Worm (Caenorhabditis elegans): ENCODE data around the gene maa-1.

maa-1 gene

DNA sequence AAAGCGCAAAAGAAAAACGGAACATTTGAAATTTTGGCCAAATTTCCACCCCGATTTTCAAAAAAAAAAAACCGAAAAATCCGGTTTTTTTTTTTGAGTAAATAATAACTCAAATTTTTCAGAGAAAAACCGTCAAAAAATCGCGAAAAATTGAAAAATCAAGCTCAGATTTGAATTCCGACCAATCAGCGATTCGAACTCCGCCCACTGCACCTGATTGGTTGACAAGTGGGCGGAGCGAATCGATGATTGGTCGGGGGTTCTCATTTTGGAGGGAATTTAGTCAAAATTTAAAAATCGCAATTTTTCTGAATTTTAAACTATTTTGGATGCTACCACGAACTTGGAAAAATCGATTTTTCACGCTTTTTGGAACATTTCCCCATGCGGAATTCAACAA is 6.7 kb upstream of the maa-1 start:
- TF ChIP-seq aly-1 (tag; optimal IDR thresholded peaks at IDR 0.05) (no peak), ceh-36 (tag; optimal IDR thresholded peaks at IDR 0.05) (no peak), hnd-1 (tag; optimal IDR thresholded peaks at IDR 0.05) (no peak), tra-4 (tag; optimal IDR thresholded peaks at IDR 0.05) (no peak), scrt-1 (GFP tag; IDR thresholded peaks at IDR 0.05) (no peak), pes-1 (GFP tag; IDR thresholded peaks at IDR 0.05) (no peak), hmg-4 (GFP tag; optimal IDR thresholded peaks at IDR 0.05) (no peak), B0310.2 (tag; optimal IDR thresholded peaks at IDR 0.05) (no peak)

DNA sequence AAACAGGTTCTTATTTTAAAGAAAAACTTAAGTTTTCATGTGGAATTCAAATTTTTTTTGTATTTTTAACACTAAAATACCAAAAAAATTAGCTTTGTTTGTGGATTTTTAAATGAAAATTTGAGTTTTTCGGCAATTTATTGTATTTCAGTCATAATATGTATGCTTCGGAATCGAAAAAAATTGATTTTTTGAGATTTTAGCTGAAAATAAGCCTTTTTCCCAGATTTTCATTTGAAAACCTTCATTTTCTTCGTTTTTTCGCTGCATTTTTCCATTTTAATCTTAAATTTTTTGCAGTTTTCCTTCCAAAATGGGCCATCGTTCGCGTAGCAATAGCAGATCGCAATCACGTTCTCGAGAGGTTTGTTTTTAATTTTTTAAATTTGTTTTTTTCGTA is 3.8 kb upstream of the maa-1 start, which contains the start of gene rsp-8:
TSS of gene rsp-8 (plus strand) at position 301 of the 400 bp plus-strand sequence.
- no peak for TF ChIP-seq sea-1 (GFP tag; conservative IDR thresholded peaks at IDR 0.05)
- no peak for TF ChIP-seq scrt-1 (GFP tag; IDR thresholded peaks at IDR 0.05)
- no peak for TF ChIP-seq hmbx-1 (tag; optimal IDR thresholded peaks at IDR 0.05)
- TF ChIP-seq tbx-11 (GFP tag; IDR thresholded peaks at IDR 0.05) = no peak
- no peak for TF ChIP-seq ets-7 (tag; optimal IDR thresholded peaks at IDR 0.05)
- TF ChIP-seq pes-1 (GFP tag; IDR thresholded peaks at IDR 0.05) = no peak
- no peak for TF ChIP-seq hmg-4 (GFP tag; optimal IDR thresholded peaks at IDR 0.05)
- TF ChIP-seq B0310.2 (tag; optimal IDR thresholded peaks at IDR 0.05) = no peak
- no peak for TF ChIP-seq tbx-37 (GFP tag; conservative IDR thresholded peaks at IDR 0.05)
- TF ChIP-seq ama-1 (optimal IDR thresholded peaks at IDR 0.05) = no peak
- no peak for TF ChIP-seq hnd-1 (tag; optimal IDR thresholded peaks at IDR 0.05)

DNA sequence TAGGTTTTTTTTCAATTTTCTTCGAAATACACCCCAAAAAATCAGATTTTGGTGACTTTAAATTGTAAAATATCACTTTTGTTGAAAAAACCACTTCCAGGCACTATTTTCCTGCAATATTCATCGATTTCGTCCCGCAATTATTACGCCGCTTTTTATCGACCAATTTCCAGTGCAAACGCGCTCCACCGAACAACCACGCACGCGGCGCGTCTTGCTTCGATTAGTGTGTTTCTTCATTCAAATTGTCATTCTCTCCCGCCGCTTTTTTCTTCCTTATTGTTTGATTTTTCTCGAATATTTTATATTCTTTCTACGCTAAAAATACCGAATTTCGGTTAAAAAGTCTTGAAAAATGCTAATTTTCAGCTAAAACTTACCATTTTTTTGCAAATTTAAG is 3.3 kb upstream of the maa-1 start:
- TF ChIP-seq ama-1 (optimal IDR thresholded peaks at IDR 0.05) (no peak), scrt-1 (GFP tag; IDR thresholded peaks at IDR 0.05) (no peak), hmg-4 (GFP tag; optimal IDR thresholded peaks at IDR 0.05) (peak; percentile 8), pes-1 (GFP tag; IDR thresholded peaks at IDR 0.05) (peak; percentile 26; the same call in 1 of the 2 replicates), tbx-37 (GFP tag; conservative IDR thresholded peaks at IDR 0.05) (no peak), B0310.2 (tag; optimal IDR thresholded peaks at IDR 0.05) (no peak), tbx-11 (GFP tag; IDR thresholded peaks at IDR 0.05) (0 out of 2 replicates have a peak, but pooled peaks have one; percentile 10), F13C5.2 (tag; optimal IDR thresholded peaks at IDR 0.05) (peak; percentile 10), ceh-36 (tag; optimal IDR thresholded peaks at IDR 0.05) (no peak), ets-7 (tag; optimal IDR thresholded peaks at IDR 0.05) (no peak), hmbx-1 (tag; optimal IDR thresholded peaks at IDR 0.05) (no peak), ceh-13 (GFP tag; optimal IDR thresholded peaks at IDR 0.05) (no peak), flt-1 (GFP tag; IDR thresholded peaks at IDR 0.05) (0 out of 2 replicates have a peak, but pooled peaks have one; percentile 32), aly-1 (tag; optimal IDR thresholded peaks at IDR 0.05) (no peak), hnd-1 (tag; optimal IDR thresholded peaks at IDR 0.05) (no peak), tra-4 (tag; optimal IDR thresholded peaks at IDR 0.05) (no peak), sea-1 (GFP tag; conservative IDR thresholded peaks at IDR 0.05) (0 out of 2 replicates have a peak, but pooled peaks have one; percentile 45)

DNA sequence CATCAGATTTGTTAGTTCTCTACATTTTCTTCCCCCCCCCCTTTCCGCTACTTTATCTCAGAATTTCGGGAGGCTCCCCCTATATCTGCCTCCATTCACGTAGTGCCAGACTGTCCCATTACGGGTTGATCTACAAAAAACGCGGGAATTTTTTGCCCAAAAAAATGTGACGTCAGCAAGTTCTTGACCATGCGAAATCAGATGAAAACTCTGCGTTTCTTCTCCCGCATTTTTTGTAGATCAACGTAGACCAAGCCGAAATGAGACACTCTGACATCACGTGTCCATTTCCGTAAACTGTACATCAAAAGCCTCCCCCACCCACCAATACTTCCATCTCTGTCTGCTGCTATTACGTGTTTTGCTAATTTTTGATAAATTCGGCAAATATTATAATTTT is 2.3 kb upstream of the maa-1 start:
- TF ChIP-seq hmbx-1 (tag; optimal IDR thresholded peaks at IDR 0.05) (no peak), aly-1 (tag; optimal IDR thresholded peaks at IDR 0.05) (no peak)

DNA sequence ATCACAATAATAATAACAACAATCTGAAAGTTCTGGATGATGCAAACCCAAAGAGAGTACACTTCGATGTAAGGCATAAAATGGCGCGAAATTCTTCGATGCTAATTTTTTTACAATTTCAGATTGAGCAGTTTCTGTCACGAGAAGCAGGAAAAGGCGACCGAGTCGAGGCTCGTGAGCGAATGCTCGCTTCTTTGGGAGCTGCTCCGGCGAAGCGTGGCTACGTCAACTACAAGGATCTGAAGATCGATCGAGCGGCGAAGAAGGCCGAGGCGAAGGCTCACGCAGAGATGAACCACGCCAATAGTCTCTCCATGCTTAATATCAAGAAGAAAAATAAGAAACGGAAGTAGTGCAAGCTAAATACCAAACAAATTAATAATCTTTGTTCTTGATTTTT is 1.8 kb upstream of the maa-1 start:
- no peak for TF ChIP-seq ets-7 (tag; optimal IDR thresholded peaks at IDR 0.05)
- TF ChIP-seq pes-1 (GFP tag; IDR thresholded peaks at IDR 0.05) = no peak
- TF ChIP-seq tbx-11 (GFP tag; IDR thresholded peaks at IDR 0.05) = no peak
- no peak for TF ChIP-seq hnd-1 (tag; optimal IDR thresholded peaks at IDR 0.05)
- TF ChIP-seq B0310.2 (tag; optimal IDR thresholded peaks at IDR 0.05) = no peak
- no peak for TF ChIP-seq ama-1 (optimal IDR thresholded peaks at IDR 0.05)
- TF ChIP-seq tra-4 (tag; optimal IDR thresholded peaks at IDR 0.05) = no peak
- TF ChIP-seq scrt-1 (GFP tag; IDR thresholded peaks at IDR 0.05) = no peak
- TF ChIP-seq hmg-4 (GFP tag; optimal IDR thresholded peaks at IDR 0.05) = no peak
- TF ChIP-seq F13C5.2 (tag; optimal IDR thresholded peaks at IDR 0.05) = no peak
- TF ChIP-seq hmbx-1 (tag; optimal IDR thresholded peaks at IDR 0.05) = no peak
- no peak for TF ChIP-seq sea-1 (GFP tag; conservative IDR thresholded peaks at IDR 0.05)
- no peak for TF ChIP-seq tbx-37 (GFP tag; conservative IDR thresholded peaks at IDR 0.05)
- TF ChIP-seq ceh-13 (GFP tag; optimal IDR thresholded peaks at IDR 0.05) = no peak
- no peak for TF ChIP-seq aly-1 (tag; optimal IDR thresholded peaks at IDR 0.05)
- TF ChIP-seq ceh-36 (tag; optimal IDR thresholded peaks at IDR 0.05) = no peak
- no peak for TF ChIP-seq flt-1 (GFP tag; IDR thresholded peaks at IDR 0.05)

DNA sequence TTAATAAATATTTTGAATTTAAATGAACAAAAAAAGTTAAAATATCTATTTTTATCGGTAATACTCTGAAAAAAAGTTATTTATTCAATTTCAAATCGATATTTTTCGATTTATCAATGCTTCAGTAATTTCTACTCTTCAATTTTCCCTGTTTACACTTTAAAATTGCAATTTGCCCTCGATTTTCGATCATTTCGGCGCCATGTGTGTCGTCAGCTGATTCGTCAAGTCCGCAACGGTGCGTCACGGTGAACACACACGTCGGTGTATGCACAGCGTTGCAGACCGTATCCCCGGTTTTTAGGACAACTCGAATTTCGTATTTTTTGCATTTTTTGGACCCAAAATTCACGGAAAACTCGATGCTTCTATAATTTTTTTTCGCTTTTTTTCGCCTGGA is 934 bp upstream of the maa-1 start, which contains the start of gene C18D11.3:
TSS of gene C18D11.3 (plus strand) at position 189 of the 400 bp plus-strand sequence.
- TF ChIP-seq tbx-11 (GFP tag; IDR thresholded peaks at IDR 0.05) = no peak
- no peak for TF ChIP-seq hmg-4 (GFP tag; optimal IDR thresholded peaks at IDR 0.05)
- TF ChIP-seq F13C5.2 (tag; optimal IDR thresholded peaks at IDR 0.05) = peak; percentile 64

DNA sequence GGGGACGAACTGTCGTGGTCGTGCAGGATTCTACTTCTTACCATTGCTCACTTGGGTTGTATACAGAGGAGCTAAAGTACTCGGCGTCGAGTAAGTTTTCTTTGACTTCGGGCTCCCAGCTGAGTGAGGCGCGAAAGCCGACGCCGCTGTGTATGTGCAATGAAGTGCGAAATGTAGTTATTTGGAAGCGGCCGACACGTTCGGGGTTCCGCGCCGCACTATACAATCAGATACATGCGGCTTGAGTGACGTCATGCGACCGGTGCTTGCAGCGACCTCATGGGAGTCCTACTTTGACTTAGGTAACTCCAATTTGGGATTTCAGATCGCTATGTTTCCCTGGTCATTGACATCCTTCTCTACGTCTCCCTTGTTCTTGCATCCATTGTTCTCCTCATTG is 4.5 kb downstream of the maa-1 start:
- no peak for TF ChIP-seq aly-1 (tag; optimal IDR thresholded peaks at IDR 0.05)
- TF ChIP-seq ceh-13 (GFP tag; optimal IDR thresholded peaks at IDR 0.05) = no peak
- TF ChIP-seq flt-1 (GFP tag; IDR thresholded peaks at IDR 0.05) = no peak
- no peak for TF ChIP-seq hnd-1 (tag; optimal IDR thresholded peaks at IDR 0.05)
- TF ChIP-seq ceh-36 (tag; optimal IDR thresholded peaks at IDR 0.05) = no peak
- no peak for TF ChIP-seq tbx-11 (GFP tag; IDR thresholded peaks at IDR 0.05)
- TF ChIP-seq hmg-4 (GFP tag; optimal IDR thresholded peaks at IDR 0.05) = no peak
- no peak for TF ChIP-seq scrt-1 (GFP tag; IDR thresholded peaks at IDR 0.05)
- no peak for TF ChIP-seq tra-4 (tag; optimal IDR thresholded peaks at IDR 0.05)
- TF ChIP-seq hmbx-1 (tag; optimal IDR thresholded peaks at IDR 0.05) = no peak
- no peak for TF ChIP-seq F13C5.2 (tag; optimal IDR thresholded peaks at IDR 0.05)
- no peak for TF ChIP-seq pes-1 (GFP tag; IDR thresholded peaks at IDR 0.05)

DNA sequence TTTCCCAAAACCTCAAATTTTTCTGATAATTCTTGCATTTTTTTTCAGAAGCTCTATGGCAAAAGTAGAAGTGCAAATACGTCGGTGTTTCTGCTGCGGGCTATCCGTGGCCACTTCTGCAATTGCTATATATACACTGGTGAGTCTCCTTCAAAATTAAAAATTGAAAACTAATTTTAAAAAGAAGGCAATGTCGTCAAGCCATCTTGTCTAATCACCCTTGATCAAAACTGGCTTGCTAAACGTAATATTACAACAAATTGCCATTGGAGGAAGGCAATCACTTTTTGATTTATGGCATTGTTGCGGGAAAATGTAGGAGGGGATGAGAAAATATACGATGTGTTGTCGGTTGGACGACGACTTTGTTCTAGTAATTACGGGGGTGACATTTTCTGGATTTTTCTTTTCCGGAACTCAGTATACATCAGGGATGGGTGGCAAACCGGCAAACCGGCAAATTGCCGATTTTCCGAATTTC is 5.8 kb downstream of the maa-1 start, which contains the start of gene C18D11.1:
TSS of gene C18D11.1 (plus strand) at position 51 of the 481 bp plus-strand sequence.
- TF ChIP-seq hmg-4 (GFP tag; optimal IDR thresholded peaks at IDR 0.05) = no peak
- no peak for TF ChIP-seq ama-1 (optimal IDR thresholded peaks at IDR 0.05)
- TF ChIP-seq hnd-1 (tag; optimal IDR thresholded peaks at IDR 0.05) = no peak
- TF ChIP-seq ets-7 (tag; optimal IDR thresholded peaks at IDR 0.05) = no peak
- TF ChIP-seq flt-1 (GFP tag; IDR thresholded peaks at IDR 0.05) = no peak
